Worm (Caenorhabditis elegans): ENCODE results near the gene C04G6.4.

DNA sequence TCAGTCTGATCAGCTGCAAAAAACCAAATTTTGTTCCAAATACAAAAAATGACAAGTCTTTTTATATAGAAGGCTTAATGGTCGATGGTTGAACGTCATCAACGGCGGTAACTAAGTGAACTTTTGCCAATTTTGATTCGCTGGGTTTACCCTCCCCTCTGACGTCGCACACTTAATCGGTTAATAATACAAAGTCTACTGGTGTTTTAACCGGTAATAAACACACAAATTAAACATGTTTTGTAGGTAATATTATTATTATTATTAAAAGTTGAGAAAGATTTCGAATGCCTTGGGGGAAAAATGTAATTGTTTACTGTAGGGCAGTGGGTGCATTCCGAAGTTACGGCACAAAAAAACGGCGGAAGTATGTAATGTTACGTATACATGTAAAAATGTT is 22.5 kb downstream of the C04G6.4 start, which contains the start of gene pho-12:
- TF ChIP-seq lsy-2 (tag; optimal IDR thresholded peaks at IDR 0.05) (no peak), nhr-28 (tag; optimal IDR thresholded peaks at IDR 0.05) (no peak), dpl-1 (GFP tag; optimal IDR thresholded peaks at IDR 0.05) (no peak), pqm-1 (tag; optimal IDR thresholded peaks at IDR 0.05) (no peak), pha-4 (GFP tag; IDR thresholded peaks at IDR 0.05) (no peak), pha-4 (tag; optimal IDR thresholded peaks at IDR 0.05) (no peak), ces-1 (GFP tag; optimal IDR thresholded peaks at IDR 0.05) (no peak), ceh-82 (tag; optimal IDR thresholded peaks at IDR 0.05) (no peak), spr-3 (GFP tag; optimal IDR thresholded peaks at IDR 0.05) (no peak), nhr-10 (tag; optimal IDR thresholded peaks at IDR 0.05) (no peak)
